Fruit fly (Drosophila melanogaster) whole organism, embryonic: ENCODE measurements around the gene tex.

ENCODE experiments used
- Aef1 ChIP-seq: fragments of 200-800 bp; sonication (Bioruptor generic); IDR thresholded peaks from 3 replicates; pipeline ENCODE4 v1.3.6; 2022; ENCODE audit warnings: missing biosample characterization, missing genetic modification characterization
- CG10543 ChIP-seq: fragments of 200-800 bp; sonication (Bioruptor generic); optimal IDR thresholded peaks from 3 replicates; lab custom pipeline; 2017; ENCODE audit warnings: missing biosample characterization, mild to moderate bottlenecking, missing genetic modification characterization, moderate library complexity
- CG10959 ChIP-seq: fragments of 200-800 bp; sonication (Bioruptor generic); IDR thresholded peaks from 2 replicates; pipeline ENCODE4 v1.3.6; 2022; ENCODE audit warnings: missing biosample characterization, missing genetic modification characterization
- CG11247 ChIP-seq: fragments of 200-800 bp; sonication (Bioruptor generic); IDR thresholded peaks from 2 replicates; pipeline ENCODE4 v1.3.6; 2022; ENCODE audit warnings: missing biosample characterization, missing genetic modification characterization
- CG11560 ChIP-seq: fragments of 200-800 bp; sonication (Bioruptor generic); IDR thresholded peaks from 3 replicates; pipeline ENCODE4 v1.3.6; 2022; ENCODE audit warnings: missing biosample characterization, missing genetic modification characterization
- CG11695 ChIP-seq: fragments of 200-800 bp; sonication (Bioruptor generic); IDR thresholded peaks from 3 replicates; pipeline ENCODE4 v1.3.6; 2022; ENCODE audit warnings: missing biosample characterization, missing genetic modification characterization
- CG12155 ChIP-seq: fragments of 200-800 bp; sonication (Bioruptor generic); optimal IDR thresholded peaks from 3 replicates; lab custom pipeline; 2016; ENCODE audit warnings: missing biosample characterization, missing genetic modification characterization
- CG12391 ChIP-seq: fragments of 200-800 bp; sonication (Bioruptor generic); optimal IDR thresholded peaks from 3 replicates; lab custom pipeline; 2018; ENCODE audit warnings: missing biosample characterization, mild to moderate bottlenecking, missing genetic modification characterization, moderate library complexity
- CG14710 ChIP-seq: fragments of 200-800 bp; sonication (Bioruptor generic); optimal IDR thresholded peaks from 3 replicates; lab custom pipeline; 2019; ENCODE audit warnings: missing biosample characterization, mild to moderate bottlenecking, missing genetic modification characterization, moderate library complexity
- CG16815 ChIP-seq: fragments of 200-800 bp; sonication (Bioruptor generic); optimal IDR thresholded peaks from 3 replicates; lab custom pipeline; 2017; ENCODE audit warnings: missing biosample characterization, mild to moderate bottlenecking, missing genetic modification characterization
- CG17328 ChIP-seq: fragments of 200-800 bp; sonication (Bioruptor generic); IDR thresholded peaks from 2 replicates; pipeline ENCODE4 v1.3.6; 2022; ENCODE audit warnings: missing biosample characterization, missing genetic modification characterization
- CG17568 ChIP-seq: fragments of 200-800 bp; sonication (Bioruptor generic); optimal IDR thresholded peaks from 2 replicates; lab custom pipeline; 2018; ENCODE audit warnings: missing biosample characterization, mild to moderate bottlenecking, missing genetic modification characterization, moderate library complexity
- CG17829 ChIP-seq: fragments of 200-800 bp; optimal IDR thresholded peaks from 2 replicates; lab custom pipeline; 2019; ENCODE audit warnings: missing biosample characterization, mild to moderate bottlenecking, missing genetic modification characterization, moderate library complexity
- CG32532 ChIP-seq: fragments of 200-800 bp; sonication (Bioruptor generic); IDR thresholded peaks from 2 replicates; pipeline ENCODE4 v1.3.6; 2022; ENCODE audit warnings: missing biosample characterization, missing genetic modification characterization
- CG3726 ChIP-seq: fragments of 200-800 bp; sonication (Bioruptor generic); IDR thresholded peaks from 3 replicates; pipeline ENCODE4, ENCODE4 v1.3.6; 2022; ENCODE audit warnings: missing biosample characterization, missing genetic modification characterization
- CG5180 ChIP-seq: fragments of 200-800 bp; sonication (Bioruptor generic); optimal IDR thresholded peaks from 3 replicates; lab custom pipeline; 2017; ENCODE audit warnings: missing biosample characterization, missing genetic modification characterization, mild to moderate bottlenecking, moderate library complexity, missing genetic modification reagents
- CG6689 ChIP-seq: fragments of 200-800 bp; sonication (Bioruptor generic); IDR thresholded peaks from 2 replicates; pipeline ENCODE4 v1.3.6; 2022; ENCODE audit warnings: missing biosample characterization, missing genetic modification characterization
- CG7987 ChIP-seq: fragments of 200-800 bp; sonication (Bioruptor generic); optimal IDR thresholded peaks from 2 replicates; lab custom pipeline; 2018; ENCODE audit warnings: missing biosample characterization, mild to moderate bottlenecking, missing genetic modification characterization, moderate library complexity
- CG8089 ChIP-seq: fragments of 200-800 bp; sonication (Bioruptor generic); optimal IDR thresholded peaks from 3 replicates; lab custom pipeline; 2016; ENCODE audit warnings: missing biosample characterization, missing genetic modification characterization
- CG8944 ChIP-seq: fragments of 200-800 bp; sonication (Bioruptor generic); optimal IDR thresholded peaks from 3 replicates; lab custom pipeline; 2016; ENCODE audit warnings: missing biosample characterization, missing genetic modification characterization
- CG9727 ChIP-seq: fragments of 200-800 bp; sonication (Bioruptor generic); optimal IDR thresholded peaks from 3 replicates; lab custom pipeline; 2017; ENCODE audit warnings: missing biosample characterization, mild to moderate bottlenecking, missing genetic modification characterization
- Drgx ChIP-seq: fragments of 200-800 bp; sonication (Bioruptor generic); IDR thresholded peaks from 2 replicates; pipeline ENCODE4 v1.3.6; 2022; ENCODE audit warnings: missing biosample characterization, missing genetic modification characterization
- HLH54F ChIP-seq: fragments of 200-800 bp; sonication (Bioruptor generic); optimal IDR thresholded peaks from 3 replicates; lab custom pipeline; 2016; ENCODE audit warnings: missing biosample characterization, missing genetic modification characterization
- Hr78 ChIP-seq, 2 experiments: fragments of 200-800 bp in 1 of 2; fragments of >200 bp in 1 of 2; sonication (Bioruptor generic) in 1 of 2; optimal IDR thresholded peaks; 2 replicates each; lab custom pipeline; 2017 to 2019; ENCODE audit warnings: missing biosample characterization in 2 of 2, missing genetic modification characterization in 2 of 2, mild to moderate bottlenecking in 1 of 2, moderate library complexity in 1 of 2
- Lim3 ChIP-seq: fragments of 200-800 bp; sonication (Bioruptor generic); IDR thresholded peaks from 2 replicates; pipeline ENCODE4 v1.3.6; 2022; ENCODE audit warnings: missing biosample characterization, missing genetic modification characterization
- Max ChIP-seq: fragments of 200-800 bp; sonication (Bioruptor generic); optimal IDR thresholded peaks from 2 replicates; lab custom pipeline; 2016; ENCODE audit warnings: missing biosample characterization, mild to moderate bottlenecking, missing genetic modification characterization
- Mrtf ChIP-seq: fragments of 200-800 bp; sonication (Bioruptor generic); IDR thresholded peaks from 3 replicates; pipeline ENCODE4 v1.3.6; 2022; ENCODE audit warnings: missing biosample characterization, missing genetic modification characterization
- NFAT ChIP-seq: fragments of 200-800 bp; sonication (Bioruptor generic); IDR thresholded peaks from 2 replicates; pipeline ENCODE4 v1.3.6; 2022; ENCODE audit warnings: missing biosample characterization, missing genetic modification characterization
- Spps ChIP-seq: fragments of 200-800 bp; sonication (Bioruptor generic); optimal IDR thresholded peaks from 2 replicates; lab custom pipeline; 2018; ENCODE audit warnings: missing biosample characterization, mild to moderate bottlenecking, missing genetic modification characterization
- Sry-β ChIP-seq: fragments of 200-800 bp; sonication (Bioruptor generic); optimal IDR thresholded peaks from 2 replicates; lab custom pipeline; 2018; ENCODE audit warnings: missing biosample characterization, mild to moderate bottlenecking, missing genetic modification characterization, moderate library complexity
- Trl ChIP-seq, 3 experiments: fragments of >200 bp in 2 of 3; fragments of 200-800 bp in 1 of 3; sonication (Bioruptor generic) in 1 of 3; optimal IDR thresholded peaks; 2 replicates in 1 of 3; 3 replicates in 2 of 3; lab custom pipeline; 2016 to 2017; ENCODE audit warnings: missing biosample characterization in 1 of 3, missing genetic modification characterization in 1 of 3
- aop ChIP-seq: fragments of 200-800 bp; sonication (Bioruptor generic); IDR thresholded peaks from 2 replicates; pipeline ENCODE4 v1.3.6; 2022; ENCODE audit warnings: missing biosample characterization, missing genetic modification characterization
- ara ChIP-seq: fragments of 200-800 bp; sonication (Bioruptor generic); IDR thresholded peaks from 2 replicates; pipeline ENCODE4 v1.3.6; 2022; ENCODE audit warnings: missing biosample characterization, missing genetic modification characterization
- cg ChIP-seq: fragments of 200-800 bp; sonication (Bioruptor generic); optimal IDR thresholded peaks from 3 replicates; lab custom pipeline; 2019; ENCODE audit warnings: missing biosample characterization, mild to moderate bottlenecking, missing genetic modification characterization, moderate library complexity
- chm ChIP-seq: fragments of 200-800 bp; sonication (Bioruptor generic); IDR thresholded peaks from 2 replicates; pipeline ENCODE4 v1.3.6; 2022; ENCODE audit warnings: missing biosample characterization, missing genetic modification characterization
- croc ChIP-seq: fragments of 200-800 bp; sonication (Bioruptor generic); conservative IDR thresholded peaks from 3 replicates; pipeline ENCODE4 v1.3.6; 2022; ENCODE audit warnings: missing biosample characterization, missing genetic modification characterization
- dan ChIP-seq: fragments of 200-800 bp; sonication (Bioruptor generic); IDR thresholded peaks from 2 replicates; pipeline ENCODE4 v1.3.6; 2022; ENCODE audit warnings: missing biosample characterization, missing genetic modification characterization
- dysf ChIP-seq: fragments of 200-800 bp; sonication (Bioruptor generic); IDR thresholded peaks from 3 replicates; pipeline ENCODE4 v1.3.6; 2022; ENCODE audit warnings: missing biosample characterization, missing genetic modification characterization
- emc ChIP-seq: fragments of 200-800 bp; sonication (Bioruptor generic); optimal IDR thresholded peaks from 2 replicates; lab custom pipeline; 2016; ENCODE audit warnings: missing biosample characterization, missing genetic modification characterization
- gem ChIP-seq: fragments of 200-800 bp; sonication (Bioruptor generic); optimal IDR thresholded peaks from 2 replicates; lab custom pipeline; 2019; ENCODE audit warnings: missing biosample characterization, mild to moderate bottlenecking, missing genetic modification characterization, moderate library complexity
- hb ChIP-seq: fragments of 200-800 bp; sonication (Bioruptor generic); IDR thresholded peaks from 3 replicates; pipeline ENCODE4 v1.3.6; 2022; ENCODE audit warnings: missing biosample characterization, missing genetic modification characterization; ENCODE audit not compliant: partially characterized antibody
- ind ChIP-seq: fragments of 200-800 bp; sonication (Bioruptor generic); optimal IDR thresholded peaks from 3 replicates; lab custom pipeline; 2016; ENCODE audit warnings: missing biosample characterization, missing genetic modification characterization
- ken ChIP-seq: fragments of 200-800 bp; sonication (Bioruptor generic); IDR thresholded peaks from 3 replicates; pipeline ENCODE4 v1.3.6; 2022; ENCODE audit warnings: missing biosample characterization, missing genetic modification characterization
- otp ChIP-seq: fragments of 200-800 bp; sonication (Bioruptor generic); IDR thresholded peaks from 3 replicates; pipeline ENCODE4, ENCODE4 v1.3.6; 2022; ENCODE audit warnings: missing biosample characterization, missing genetic modification characterization
- peb ChIP-seq: fragments of 200-800 bp; sonication (Bioruptor generic); IDR thresholded peaks from 2 replicates; pipeline ENCODE4 v1.3.6; 2022; ENCODE audit warnings: missing biosample characterization, missing genetic modification characterization
- psq ChIP-seq: fragments of 200-800 bp; sonication (Bioruptor generic); optimal IDR thresholded peaks from 2 replicates; lab custom pipeline; 2017; ENCODE audit warnings: missing biosample characterization, missing genetic modification characterization
- schlank ChIP-seq: fragments of 200-800 bp; sonication (Bioruptor generic); optimal IDR thresholded peaks from 2 replicates; lab custom pipeline; 2018; ENCODE audit warnings: missing biosample characterization, mild to moderate bottlenecking, missing genetic modification characterization
- slp2 ChIP-seq: fragments of 200-800 bp; sonication (Bioruptor generic); optimal IDR thresholded peaks from 2 replicates; lab custom pipeline; 2016; ENCODE audit warnings: missing biosample characterization, missing genetic modification characterization
- sob ChIP-seq: fragments of 200-800 bp; sonication (Bioruptor generic); IDR thresholded peaks from 2 replicates; pipeline ENCODE4 v1.3.6; 2022; ENCODE audit warnings: missing biosample characterization, missing genetic modification characterization
- trh ChIP-seq: fragments of 200-800 bp; sonication (Bioruptor generic); optimal IDR thresholded peaks from 2 replicates; lab custom pipeline; 2016; ENCODE audit warnings: missing biosample characterization, missing genetic modification characterization
- zf30C ChIP-seq: fragments of 200-800 bp; sonication (Bioruptor generic); optimal IDR thresholded peaks from 3 replicates; lab custom pipeline; 2018; ENCODE audit warnings: missing biosample characterization, mild to moderate bottlenecking, missing genetic modification characterization

The tex gene

DNA sequence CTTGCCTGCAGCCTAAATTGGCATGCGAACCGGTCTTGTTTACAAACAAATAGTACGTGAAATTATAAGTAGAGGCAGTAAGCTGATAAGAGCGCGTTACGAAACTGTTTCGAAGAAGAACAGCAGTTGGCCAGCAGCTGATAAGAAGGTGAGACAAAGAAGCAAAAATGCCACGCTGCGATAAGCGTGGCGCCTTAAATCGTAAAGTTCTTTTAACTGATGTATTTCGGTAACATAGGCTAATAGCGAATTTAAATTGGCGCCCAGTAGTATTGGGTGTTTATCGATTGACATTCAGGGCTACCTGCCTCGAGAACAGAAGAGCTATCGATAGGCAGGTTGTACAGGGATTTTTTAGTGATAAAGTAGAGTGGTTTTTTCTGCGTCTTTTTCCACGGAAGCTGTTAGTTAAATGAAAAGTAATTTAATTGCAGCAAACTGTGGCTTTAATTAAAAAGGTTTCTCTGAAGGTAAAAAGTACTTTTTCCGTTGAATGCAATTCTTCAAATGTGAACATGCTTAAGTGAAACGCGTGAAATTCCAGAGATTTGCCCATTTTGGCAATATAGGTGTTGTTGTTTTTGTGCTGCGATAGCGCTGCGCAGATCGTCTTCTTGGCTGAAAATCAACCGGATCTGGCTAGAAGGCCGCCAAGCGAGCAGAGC is 48.3 kb upstream of the tex start, which contains the start of gene stck (continued):
- no peak for TF ChIP-seq Max (GFP tag; lab: Kevin White, UChicago)
- TF ChIP-seq Hr78 (GFP tag; optimal IDR thresholded peaks at IDR 0.05; lab: Kevin White, UChicago): no peak
- TF ChIP-seq CG6689 (GFP tag; lab: Robert Waterston, UW): no peak
- no peak; the same call in 1 of the 2 replicates for TF ChIP-seq CG17328 (GFP tag; lab: Robert Waterston, UW)
- no peak for TF ChIP-seq cg (GFP tag; lab: Kevin White, UChicago)
- peak; percentile 8 for TF ChIP-seq CG12391 (tag; lab: Kevin White, UChicago)
- TF ChIP-seq Spps (tag; lab: Kevin White, UChicago): no peak
- no peak for TF ChIP-seq psq (GFP tag; lab: Kevin White, UChicago)
- TF ChIP-seq dysf (GFP tag; lab: Robert Waterston, UW): no peak
- TF ChIP-seq CG5180 (GFP tag; lab: Kevin White, UChicago): no peak
- TF ChIP-seq chm (GFP tag; lab: Robert Waterston, UW): no peak; the same call in 1 of the 2 replicates
- no peak for TF ChIP-seq Trl (optimal IDR thresholded peaks at IDR 0.05; lab: Kevin White, UChicago)
- no peak for TF ChIP-seq Trl (GFP tag; optimal IDR thresholded peaks at IDR 0.05; lab: Kevin White, UChicago)
- TF ChIP-seq schlank (tag; lab: Kevin White, UChicago): peak; percentile 25
- TF ChIP-seq CG7987 (GFP tag; lab: Kevin White, UChicago): no peak
- TF ChIP-seq CG11247 (GFP tag; lab: Robert Waterston, UW): no peak
- TF ChIP-seq slp2 (GFP tag; lab: Kevin White, UChicago): no peak
- no peak for TF ChIP-seq gem (tag; lab: Kevin White, UChicago)
- TF ChIP-seq croc (GFP tag; lab: Robert Waterston, UW): no peak
- TF ChIP-seq ken (GFP tag; lab: Robert Waterston, UW): no peak
- TF ChIP-seq CG8944: no peak
- no peak for TF ChIP-seq CG8089 (GFP tag; lab: Kevin White, UChicago)
- TF ChIP-seq CG17568 (GFP tag; lab: Kevin White, UChicago): no peak
- TF ChIP-seq emc (GFP tag; lab: Kevin White, UChicago): no peak
- no peak for TF ChIP-seq CG17829 (tag; lab: Kevin White, UChicago)
- peak; percentile 97 for TF ChIP-seq Sry-β (GFP tag; lab: Kevin White, UChicago)
- TF ChIP-seq CG11560 (tag; lab: Robert Waterston, UW): no peak
- TF ChIP-seq CG14710 (tag; lab: Kevin White, UChicago): peak; percentile 35
- no peak for TF ChIP-seq dan (GFP tag; lab: Robert Waterston, UW)
- TF ChIP-seq aop (GFP tag; lab: Robert Waterston, UW): no peak
- TF ChIP-seq CG16815: no peak
- no peak for TF ChIP-seq CG10959 (GFP tag; lab: Robert Waterston, UW)
- no peak for TF ChIP-seq ara (GFP tag; lab: Robert Waterston, UW)
- TF ChIP-seq CG12155 (GFP tag; lab: Kevin White, UChicago): no peak
- no peak for TF ChIP-seq CG11695 (GFP tag; lab: Robert Waterston, UW)
- 0 out of 3 replicates have a peak, but pooled peaks have one; percentile 30 for TF ChIP-seq Aef1 (GFP tag; lab: Robert Waterston, UW)
- TF ChIP-seq peb (GFP tag; lab: Robert Waterston, UW): no peak
- no peak for TF ChIP-seq HLH54F (GFP tag; lab: Kevin White, UChicago)
- peak; percentile 39 for TF ChIP-seq CG10543
- no peak for TF ChIP-seq Mrtf (GFP tag; lab: Robert Waterston, UW)
- TF ChIP-seq Drgx: no peak
- TF ChIP-seq CG9727 (GFP tag; lab: Kevin White, UChicago): no peak
- TF ChIP-seq ind: no peak
- peak; percentile 40; the same call in 1 of the 2 replicates for TF ChIP-seq sob (GFP tag; lab: Robert Waterston, UW)
- no peak for TF ChIP-seq zf30C (GFP tag; lab: Kevin White, UChicago)
- TF ChIP-seq CG3726: no peak
- TF ChIP-seq CG32532 (GFP tag; lab: Robert Waterston, UW): no peak
- TF ChIP-seq Lim3 (GFP tag; lab: Robert Waterston, UW): no peak
- TF ChIP-seq trh (GFP tag; lab: Kevin White, UChicago): no peak
- TF ChIP-seq otp (GFP tag; lab: Robert Waterston, UW): no peak
- TF ChIP-seq hb: no peak
- TF ChIP-seq NFAT (GFP tag; lab: Robert Waterston, UW): no peak
